Worm (Caenorhabditis elegans): ENCODE measurements around the gene F28C1.1.

The F28C1.1 gene

ce11 chrV:12491070-12491643 is 40.6 kb downstream of the F28C1.1 start (continued):
- no peak for TF ChIP-seq athp-1 (tag; optimal IDR thresholded peaks at IDR 0.05)
- TF ChIP-seq T07F8.4 (tag; optimal IDR thresholded peaks at IDR 0.05) = no peak
- no peak for TF ChIP-seq F55B11.4 (tag; optimal IDR thresholded peaks at IDR 0.05; ENCODE audit: borderline replicate concordance, insufficient read depth)
- TF ChIP-seq tbx-9 (tag; optimal IDR thresholded peaks at IDR 0.05; ENCODE audit: borderline replicate concordance) = no peak
- TF ChIP-seq zfh-2 (GFP tag; conservative IDR thresholded peaks at IDR 0.05) = no peak; the same call in 1 of the 2 replicates
- TF ChIP-seq Y53G8AR.9 (GFP tag; conservative IDR thresholded peaks at IDR 0.05) = peak; percentile 88
- TF ChIP-seq atf-7 (tag; optimal IDR thresholded peaks at IDR 0.05) = peak; percentile 10
- no peak for TF ChIP-seq F52B5.7 (tag; optimal IDR thresholded peaks at IDR 0.05)
- TF ChIP-seq egl-18 (GFP tag; IDR thresholded peaks at IDR 0.05) = no peak
- no peak for TF ChIP-seq sea-2 (GFP tag; IDR thresholded peaks at IDR 0.05)
- peak; percentile 1 for TF ChIP-seq ztf-26 (tag; optimal IDR thresholded peaks at IDR 0.05)
- TF ChIP-seq Y56A3A.18 (GFP tag; IDR thresholded peaks at IDR 0.05) = peak; percentile 90
- no peak for TF ChIP-seq Y67H2A.10 (GFP tag; conservative IDR thresholded peaks at IDR 0.05)
- no peak for TF ChIP-seq hlh-26 (GFP tag; conservative IDR thresholded peaks at IDR 0.05)
- peak; percentile 81; the same call in 1 of the 2 replicates for TF ChIP-seq ztf-28 (GFP tag; IDR thresholded peaks at IDR 0.05)
- no peak for TF ChIP-seq unc-62 (GFP tag; optimal IDR thresholded peaks at IDR 0.05)
- no peak for TF ChIP-seq bed-1 (GFP tag; IDR thresholded peaks at IDR 0.05)
- TF ChIP-seq nhr-90 (tag; optimal IDR thresholded peaks at IDR 0.05) = no peak
- TF ChIP-seq pbrm-1 (GFP tag; IDR thresholded peaks at IDR 0.05) = peak; percentile 99
- peak; percentile 97 for TF ChIP-seq snpc-1.3 (tag; optimal IDR thresholded peaks at IDR 0.05; ENCODE audit: insufficient read depth)
- peak; percentile 79 for TF ChIP-seq ZK185.1 (tag; optimal IDR thresholded peaks at IDR 0.05; ENCODE audit: poor library complexity, severe bottlenecking)
- TF ChIP-seq ztf-22 (GFP tag; optimal IDR thresholded peaks at IDR 0.05) = peak; percentile 11
- TF ChIP-seq ceh-79 (tag; optimal IDR thresholded peaks at IDR 0.05) = no peak
- no peak for TF ChIP-seq lin-26 (GFP tag; IDR thresholded peaks at IDR 0.05)
- TF ChIP-seq egrh-3 (GFP tag; IDR thresholded peaks at IDR 0.05) = 0 out of 2 replicates have a peak, but pooled peaks have one; percentile 23
- TF ChIP-seq hrde-1 (tag; optimal IDR thresholded peaks at IDR 0.05; ENCODE audit: borderline replicate concordance) = peak; percentile 24
- TF ChIP-seq akir-1 (GFP tag; optimal IDR thresholded peaks at IDR 0.05) = no peak
- TF ChIP-seq rpc-1 (optimal IDR thresholded peaks at IDR 0.05) = no peak
- TF ChIP-seq rpc-1 (tag; optimal IDR thresholded peaks at IDR 0.05) = peak; percentile 40
- TF ChIP-seq bed-2 (GFP tag; IDR thresholded peaks at IDR 0.05) = 0 out of 2 replicates have a peak, but pooled peaks have one; percentile 29
- TF ChIP-seq nhr-27 (tag; optimal IDR thresholded peaks at IDR 0.05) = no peak
- no peak for TF ChIP-seq chd-7 (tag; optimal IDR thresholded peaks at IDR 0.05)
- peak; percentile 56 for TF ChIP-seq F23B12.7 (tag; optimal IDR thresholded peaks at IDR 0.05; ENCODE audit: insufficient read depth)
- TF ChIP-seq aptf-3 (GFP tag; IDR thresholded peaks at IDR 0.05) = no peak
- peak in 1 of 3 experiments; percentile 22 for TF ChIP-seq lin-35 (GFP tag; optimal IDR thresholded peaks at IDR 0.05)
- no peak for TF ChIP-seq lag-1 (GFP tag; IDR thresholded peaks at IDR 0.05)
- peak; percentile 54 for TF ChIP-seq lin-40 (tag; optimal IDR thresholded peaks at IDR 0.05)
- TF ChIP-seq attf-6 (GFP tag; IDR thresholded peaks at IDR 0.05) = peak; percentile 91
- TF ChIP-seq him-1 (tag; optimal IDR thresholded peaks at IDR 0.05) = peak; percentile 96
- no peak for TF ChIP-seq mel-28 (tag; optimal IDR thresholded peaks at IDR 0.05; ENCODE audit: borderline replicate concordance)
- no peak for TF ChIP-seq gei-17 (GFP tag; optimal IDR thresholded peaks at IDR 0.05)
- TF ChIP-seq Y79H2A.3 (GFP tag; conservative IDR thresholded peaks at IDR 0.05) = no peak
- TF ChIP-seq aptf-2 (GFP tag; conservative IDR thresholded peaks at IDR 0.05) = no peak
- TF ChIP-seq madf-8 (GFP tag; conservative IDR thresholded peaks at IDR 0.05) = peak; percentile 17; the same call in 1 of the 2 replicates
- TF ChIP-seq mes-4 (tag; optimal IDR thresholded peaks at IDR 0.05) = peak; percentile 40
- TF ChIP-seq mcd-1 (GFP tag; IDR thresholded peaks at IDR 0.05) = peak; percentile 81
- TF ChIP-seq K12H6.12 (tag; optimal IDR thresholded peaks at IDR 0.05) = no peak
